Worm (Caenorhabditis elegans): Measurements from ENCODE around the gene H01G02.1.

H01G02.1 gene

ce11 chrIV:11793170-11793569 is 10.8 kb downstream of the H01G02.1 start:
- TF ChIP-seq rnt-1 (tag; optimal IDR thresholded peaks at IDR 0.05) (no peak), F13H6.1 (tag; optimal IDR thresholded peaks at IDR 0.05) (no peak), dmd-4 (tag; optimal IDR thresholded peaks at IDR 0.05; ENCODE audit: borderline replicate concordance) (no peak), pha-2 (tag; optimal IDR thresholded peaks at IDR 0.05) (no peak), pag-3 (tag; optimal IDR thresholded peaks at IDR 0.05; ENCODE audit: borderline replicate concordance) (no peak), ama-1 (optimal IDR thresholded peaks at IDR 0.05) (no peak), syd-9 (tag; optimal IDR thresholded peaks at IDR 0.05) (no peak), ceh-30 (tag; optimal IDR thresholded peaks at IDR 0.05) (no peak)

ce11 chrIV:11792495-11792894 is 11.5 kb downstream of the H01G02.1 start, which contains the start of gene H01G02.3:
Gene H01G02.3 (minus strand): TSS chrIV:11792595.
- TF ChIP-seq sox-2 (GFP tag; IDR thresholded peaks at IDR 0.05) = no peak
- TF ChIP-seq pqm-1 (tag; optimal IDR thresholded peaks at IDR 0.05) = no peak
- TF ChIP-seq hlh-6 (tag; optimal IDR thresholded peaks at IDR 0.05) = no peak
- TF ChIP-seq ets-4 (tag; optimal IDR thresholded peaks at IDR 0.05) = no peak
- TF ChIP-seq ceh-6 (GFP tag; optimal IDR thresholded peaks at IDR 0.05) = no peak
- TF ChIP-seq ttx-3 (tag; optimal IDR thresholded peaks at IDR 0.05) = no peak

- TF ChIP-seq unc-42 (tag; optimal IDR thresholded peaks at IDR 0.05) = peak; percentile 93
- no peak for TF ChIP-seq ceh-9 (tag; optimal IDR thresholded peaks at IDR 0.05)
These were observed 15.5 kb downstream of the H01G02.1 start for ce11 chrIV:11788383-11788963.

ce11 chrIV:11787793-11788192 is 16.2 kb downstream of the H01G02.1 start:
- no peak for TF ChIP-seq unc-3 (GFP tag; conservative IDR thresholded peaks at IDR 0.05)
- TF ChIP-seq unc-3 (tag; optimal IDR thresholded peaks at IDR 0.05) = no peak
- TF ChIP-seq elt-2 (tag; optimal IDR thresholded peaks at IDR 0.05) = no peak
- TF ChIP-seq T23F11.4 (GFP tag; optimal IDR thresholded peaks at IDR 0.05) = no peak
- no peak for TF ChIP-seq nhr-232 (tag; optimal IDR thresholded peaks at IDR 0.05)
- TF ChIP-seq K02D7.2 (tag; optimal IDR thresholded peaks at IDR 0.05) = no peak

ce11 chrIV:11785064-11785840 is 18.7 kb downstream of the H01G02.1 start:
- TF ChIP-seq hlh-6 (tag; optimal IDR thresholded peaks at IDR 0.05) (no peak), unc-42 (tag; optimal IDR thresholded peaks at IDR 0.05) (peak; percentile 93), sox-2 (GFP tag; IDR thresholded peaks at IDR 0.05) (no peak), ceh-31 (tag; optimal IDR thresholded peaks at IDR 0.05) (peak; percentile 44), sox-4 (tag; optimal IDR thresholded peaks at IDR 0.05) (no peak), fax-1 (tag; optimal IDR thresholded peaks at IDR 0.05) (no peak), dve-1 (tag; optimal IDR thresholded peaks at IDR 0.05) (no peak), ceh-9 (tag; optimal IDR thresholded peaks at IDR 0.05) (no peak), hlh-30 (tag; optimal IDR thresholded peaks at IDR 0.05; ENCODE audit: insufficient read depth) (no peak), ceh-14 (tag; optimal IDR thresholded peaks at IDR 0.05) (no peak), ceh-45 (GFP tag; IDR thresholded peaks at IDR 0.05) (no peak), ref-2 (tag; optimal IDR thresholded peaks at IDR 0.05) (peak; percentile 18), ahr-1 (tag; optimal IDR thresholded peaks at IDR 0.05) (no peak), ceh-48 (tag; optimal IDR thresholded peaks at IDR 0.05) (no peak)

ce11 chrIV:11782846-11783245 is 21.1 kb downstream of the H01G02.1 start:
- no peak for TF ChIP-seq sdc-2 (tag; optimal IDR thresholded peaks at IDR 0.05)
- TF ChIP-seq unc-42 (tag; optimal IDR thresholded peaks at IDR 0.05) = peak; percentile 89

All from whole organism, late embryonic.